Worm (Caenorhabditis elegans) whole organism, L2 larva: ENCODE measurements around the gene ZK1248.20.

Source experiments
- ZK546.5 ChIP-seq: sonication (generic microtip); optimal IDR thresholded peaks from 2 replicates; lab custom pipeline; 2017; ENCODE audit warnings: missing biosample characterization, missing genetic modification characterization
- alr-1 ChIP-seq: fragments of 150-350 bp; optimal IDR thresholded peaks from 2 replicates; lab custom pipeline; 2014; ENCODE audit warnings: missing biosample characterization, missing genetic modification characterization
- aly-2 ChIP-seq: fragments of 150-350 bp; optimal IDR thresholded peaks from 2 replicates; lab custom pipeline; 2014; ENCODE audit warnings: missing biosample characterization, missing genetic modification characterization
- ama-1 ChIP-seq: fragments of 150-350 bp; optimal IDR thresholded peaks from 2 replicates; lab custom pipeline; 2018; ENCODE audit warnings: inconsistent platforms
- blmp-1 ChIP-seq: sonication (generic microtip); optimal IDR thresholded peaks from 2 replicates; lab custom pipeline; 2017; ENCODE audit warnings: missing genetic modification characterization, mild to moderate bottlenecking, missing compliant biosample characterization, antibody characterized with exemption, moderate library complexity; ENCODE audit not compliant: insufficient read depth
- ceh-16 ChIP-seq: fragments of 150-350 bp; optimal IDR thresholded peaks from 2 replicates; lab custom pipeline; 2014; ENCODE audit warnings: missing biosample characterization, missing genetic modification characterization
- ceh-82 ChIP-seq: fragments of 150-350 bp; optimal IDR thresholded peaks from 2 replicates; lab custom pipeline; 2014; ENCODE audit warnings: missing biosample characterization, missing genetic modification characterization
- crh-2 ChIP-seq: sonication (generic microtip); optimal IDR thresholded peaks from 2 replicates; lab custom pipeline; 2017; ENCODE audit warnings: missing biosample characterization, missing genetic modification characterization
- dmd-4 ChIP-seq: sonication (generic microtip); optimal IDR thresholded peaks from 2 replicates; lab custom pipeline; 2017; ENCODE audit warnings: missing biosample characterization, missing genetic modification characterization
- elt-3 ChIP-seq: sonication (generic microtip); optimal IDR thresholded peaks from 2 replicates; lab custom pipeline; 2017; ENCODE audit warnings: missing biosample characterization, missing genetic modification characterization
- fos-1 ChIP-seq: fragments of 150-350 bp; optimal IDR thresholded peaks from 2 replicates; lab custom pipeline; 2014; ENCODE audit warnings: missing biosample characterization, missing genetic modification characterization
- gmeb-1 ChIP-seq: fragments of 150-350 bp; optimal IDR thresholded peaks from 2 replicates; lab custom pipeline; 2014; ENCODE audit warnings: missing biosample characterization, missing genetic modification characterization
- lin-11 ChIP-seq: fragments of 150-350 bp; sonication (generic microtip); optimal IDR thresholded peaks from 2 replicates; lab custom pipeline; 2014; ENCODE audit warnings: missing biosample characterization, missing genetic modification characterization, inconsistent platforms, mixed read lengths
- lin-13 ChIP-seq: fragments of 150-350 bp; optimal IDR thresholded peaks from 2 replicates; lab custom pipeline; 2014; ENCODE audit warnings: missing biosample characterization, missing genetic modification reagents, missing genetic modification characterization
- lin-39 ChIP-seq: fragments of 150-350 bp; optimal IDR thresholded peaks from 2 replicates; lab custom pipeline; 2014; ENCODE audit warnings: missing biosample characterization, missing genetic modification reagents, missing genetic modification characterization
- lsy-2 ChIP-seq, 2 experiments: fragments of 150-350 bp in 1 of 2; sonication (generic microtip) in 1 of 2; optimal IDR thresholded peaks; 2 replicates each; lab custom pipeline; 2014 to 2017; ENCODE audit warnings: missing biosample characterization in 2 of 2, missing genetic modification characterization in 2 of 2
- mab-5 ChIP-seq: fragments of 150-350 bp; optimal IDR thresholded peaks from 2 replicates; lab custom pipeline; 2014; ENCODE audit warnings: missing biosample characterization, missing genetic modification characterization
- mbf-1 ChIP-seq: sonication (generic microtip); optimal IDR thresholded peaks from 2 replicates; lab custom pipeline; 2017; ENCODE audit warnings: missing biosample characterization, missing genetic modification characterization
- nhr-11 ChIP-seq: fragments of 150-350 bp; optimal IDR thresholded peaks from 2 replicates; lab custom pipeline; 2014; ENCODE audit warnings: missing biosample characterization, missing genetic modification characterization
- nhr-12 ChIP-seq: fragments of 150-350 bp; optimal IDR thresholded peaks from 2 replicates; lab custom pipeline; 2014; ENCODE audit warnings: missing biosample characterization, missing genetic modification characterization
- nhr-129 ChIP-seq: fragments of 150-350 bp; optimal IDR thresholded peaks from 2 replicates; lab custom pipeline; 2014; ENCODE audit warnings: missing biosample characterization, missing genetic modification characterization
- nhr-21 ChIP-seq: fragments of 150-350 bp; optimal IDR thresholded peaks from 2 replicates; lab custom pipeline; 2014; ENCODE audit warnings: missing biosample characterization, missing genetic modification characterization
- nhr-237 ChIP-seq: fragments of 150-350 bp; optimal IDR thresholded peaks from 2 replicates; lab custom pipeline; 2014; ENCODE audit warnings: missing biosample characterization, missing genetic modification characterization
- nhr-25 ChIP-seq: fragments of 150-350 bp; sonication (generic microtip); optimal IDR thresholded peaks from 3 replicates; lab custom pipeline; 2014; ENCODE audit warnings: missing biosample characterization, missing genetic modification characterization
- nhr-6 ChIP-seq: fragments of 150-350 bp; optimal IDR thresholded peaks from 2 replicates; lab custom pipeline; 2014; ENCODE audit warnings: missing biosample characterization, missing genetic modification characterization
- nhr-77 ChIP-seq: fragments of 150-350 bp; optimal IDR thresholded peaks from 2 replicates; lab custom pipeline; 2014; ENCODE audit warnings: missing biosample characterization, missing genetic modification characterization
- sem-4 ChIP-seq: fragments of 150-350 bp; optimal IDR thresholded peaks from 2 replicates; lab custom pipeline; 2014; ENCODE audit warnings: missing biosample characterization, missing genetic modification reagents, missing genetic modification characterization
- skn-1 ChIP-seq: sonication (generic microtip); optimal IDR thresholded peaks from 2 replicates; lab custom pipeline; 2017; ENCODE audit warnings: missing biosample characterization, missing genetic modification characterization
- sma-3 ChIP-seq: sonication (generic microtip); optimal IDR thresholded peaks from 2 replicates; lab custom pipeline; 2016; ENCODE audit warnings: missing genetic modification reagents, missing genetic modification characterization, missing compliant biosample characterization
- unc-39 ChIP-seq: fragments of 150-350 bp; optimal IDR thresholded peaks from 2 replicates; lab custom pipeline; 2014; ENCODE audit warnings: missing biosample characterization, missing genetic modification characterization
- unc-55 ChIP-seq: fragments of 150-350 bp; sonication (generic microtip); optimal IDR thresholded peaks from 3 replicates; lab custom pipeline; 2014; ENCODE audit warnings: missing biosample characterization, missing genetic modification reagents, missing genetic modification characterization
- zag-1 ChIP-seq: fragments of 150-350 bp; optimal IDR thresholded peaks from 2 replicates; lab custom pipeline; 2014; ENCODE audit warnings: missing biosample characterization, missing genetic modification characterization
- ztf-4 ChIP-seq: fragments of 150-350 bp; optimal IDR thresholded peaks from 2 replicates; lab custom pipeline; 2014; ENCODE audit warnings: missing biosample characterization, missing genetic modification characterization

The ZK1248.20 gene

DNA sequence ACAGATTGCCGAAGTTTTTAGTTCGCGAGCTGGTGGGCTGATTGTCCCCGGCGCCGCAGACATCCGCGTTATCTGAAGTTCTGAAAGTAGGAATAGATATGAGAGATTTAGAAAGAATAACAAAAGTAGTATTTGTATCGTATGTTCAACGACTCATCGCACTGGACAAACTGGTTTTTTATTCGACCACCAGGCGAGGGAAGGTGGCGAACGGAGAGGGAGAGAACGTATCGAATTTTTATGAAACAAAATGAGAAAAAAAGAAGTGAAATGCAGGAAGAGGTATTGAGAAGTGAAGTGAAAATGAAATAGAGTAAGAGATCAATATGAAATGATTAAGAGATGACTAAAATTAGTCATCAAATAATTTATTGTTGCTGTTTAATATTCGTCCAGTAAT, 10.9 kb downstream of the ZK1248.20 start, which contains the start of gene tbc-2:
TSS of gene tbc-2 (minus strand) at position 80 of the 400 bp plus-strand sequence.
- peak; percentile 26 for TF ChIP-seq blmp-1 (tag; lab: Kevin White, UChicago)
- TF ChIP-seq nhr-11 (tag; lab: Kevin White, UChicago), result no peak
- peak; percentile 8 for TF ChIP-seq sma-3 (GFP tag; lab: Kevin White, UChicago)
- no peak for TF ChIP-seq nhr-12 (tag; lab: Kevin White, UChicago)

DNA sequence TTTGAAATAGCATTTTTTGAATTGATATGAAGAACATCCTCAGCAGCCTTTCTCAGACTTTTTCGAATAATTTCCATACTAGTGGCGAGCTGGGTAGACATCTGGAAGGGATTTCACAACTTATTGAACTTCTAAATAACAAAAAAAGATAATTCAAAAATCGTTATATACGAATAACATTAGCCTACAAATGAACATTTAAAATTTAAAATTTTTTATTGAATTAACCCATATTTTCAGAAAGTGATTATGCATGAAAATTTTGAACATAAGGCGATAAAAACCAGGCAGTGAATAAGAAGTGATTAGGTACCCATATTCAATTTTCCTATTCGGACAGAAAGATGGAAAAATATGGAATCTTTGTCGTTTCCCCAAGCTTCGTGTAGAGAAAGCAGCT, 12.0 kb downstream of the ZK1248.20 start, which contains the start of gene ZK1248.11:
TSS of gene ZK1248.11 (minus strand) at position 101 of the 400 bp plus-strand sequence.
- no peak for TF ChIP-seq unc-55 (GFP tag; lab: Kevin White, UChicago)
- no peak for TF ChIP-seq crh-2
- no peak for TF ChIP-seq zag-1 (tag; lab: Kevin White, UChicago)
- TF ChIP-seq lsy-2 (tag; optimal IDR thresholded peaks at IDR 0.05; lab: Kevin White, UChicago), result no peak
- no peak for TF ChIP-seq gmeb-1 (tag; lab: Kevin White, UChicago)
- no peak for TF ChIP-seq lin-11 (tag; lab: Kevin White, UChicago)
- TF ChIP-seq ama-1 (lab: Kevin White, UChicago), result no peak
- no peak for TF ChIP-seq ZK546.5
- no peak for TF ChIP-seq sma-3 (GFP tag; lab: Kevin White, UChicago)
- TF ChIP-seq sem-4, result no peak
- TF ChIP-seq mab-5 (tag; lab: Kevin White, UChicago), result no peak
- no peak for TF ChIP-seq nhr-6 (tag; lab: Kevin White, UChicago)
- TF ChIP-seq unc-39 (tag; lab: Kevin White, UChicago), result no peak
- TF ChIP-seq nhr-77 (tag; lab: Kevin White, UChicago), result no peak

DNA sequence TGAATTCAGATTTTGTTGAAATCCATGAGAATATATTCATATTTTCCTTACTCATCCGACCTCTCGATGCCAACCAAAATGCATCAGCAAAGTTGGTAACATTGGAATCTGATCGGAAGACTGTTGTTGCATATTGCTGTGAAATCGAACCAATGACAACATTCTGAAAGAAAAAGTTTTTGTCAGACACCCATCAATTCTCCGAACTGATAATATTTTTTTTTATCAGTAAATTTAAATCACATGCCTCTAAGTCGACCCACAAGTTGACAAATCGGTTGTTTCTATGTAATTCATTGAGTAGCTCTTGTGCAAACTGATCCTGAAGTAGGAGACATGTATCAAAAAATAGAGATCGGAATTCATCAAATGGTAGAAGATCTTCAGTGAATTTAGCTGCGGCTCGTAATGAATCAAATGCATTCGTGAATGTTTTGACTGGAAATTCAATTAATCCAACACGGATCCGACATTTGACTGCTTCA, 13.5 kb downstream of the ZK1248.20 start, which contains the start of gene col-74:
TSS of gene col-74 (plus strand) at position 435 of the 485 bp plus-strand sequence.
- TF ChIP-seq nhr-25 (tag; lab: Kevin White, UChicago) (no peak), nhr-6 (tag; lab: Kevin White, UChicago) (no peak), fos-1 (tag; lab: Kevin White, UChicago) (peak; percentile 47)

DNA sequence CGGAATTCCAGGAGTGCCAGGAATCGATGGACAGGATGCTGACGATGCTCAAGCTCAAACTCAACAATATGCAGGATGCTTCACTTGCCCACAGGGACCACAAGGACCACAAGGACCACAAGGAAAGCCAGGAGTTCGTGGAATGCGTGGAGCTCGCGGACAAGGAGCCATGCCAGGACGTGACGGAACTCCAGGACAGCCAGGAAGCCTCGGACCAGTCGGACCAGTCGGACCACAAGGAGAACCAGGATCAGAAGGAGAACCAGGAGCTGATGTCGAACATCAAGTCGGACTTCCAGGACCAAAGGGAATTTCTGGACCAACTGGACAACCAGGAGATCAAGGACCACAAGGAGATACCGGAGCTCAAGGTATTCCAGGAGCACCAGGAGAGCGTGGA, 14.9 kb downstream of the ZK1248.20 start:
- TF ChIP-seq nhr-129 (tag; lab: Kevin White, UChicago) (no peak), nhr-21 (tag; lab: Kevin White, UChicago) (no peak), dmd-4 (tag; lab: Kevin White, UChicago) (no peak), ZK546.5 (no peak), lsy-2 (tag; optimal IDR thresholded peaks at IDR 0.05; lab: Kevin White, UChicago) (no peak), skn-1 (tag; lab: Kevin White, UChicago) (no peak), mbf-1 (tag; lab: Kevin White, UChicago) (no peak), lin-39 (tag; lab: Kevin White, UChicago) (no peak), nhr-12 (tag; lab: Kevin White, UChicago) (no peak), lin-13 (GFP tag; lab: Kevin White, UChicago) (no peak), mab-5 (tag; lab: Kevin White, UChicago) (no peak), nhr-77 (tag; lab: Kevin White, UChicago) (no peak)

DNA sequence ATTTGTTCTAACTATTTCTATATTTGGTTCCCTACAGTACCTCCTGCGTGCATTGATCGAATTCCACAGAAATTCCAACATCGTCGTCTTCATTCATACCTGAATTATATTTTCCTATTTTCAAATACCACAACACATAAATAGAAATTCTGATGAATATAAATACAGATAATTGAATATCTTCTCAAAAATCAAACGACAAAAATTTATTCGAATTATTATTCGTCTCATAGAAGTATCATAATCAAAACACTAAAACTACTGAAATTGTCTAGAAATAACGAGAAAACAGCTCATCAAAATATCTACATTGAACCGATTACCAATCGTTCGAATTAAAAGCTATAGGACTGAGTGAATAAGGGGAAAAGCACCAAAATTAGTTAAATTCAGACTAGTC, 16.7 kb downstream of the ZK1248.20 start, which contains the start of gene gtap-1:
TSS of gene gtap-1 (minus strand) at position 101 of the 400 bp plus-strand sequence.
- TF ChIP-seq fos-1 (tag; lab: Kevin White, UChicago), result no peak

DNA sequence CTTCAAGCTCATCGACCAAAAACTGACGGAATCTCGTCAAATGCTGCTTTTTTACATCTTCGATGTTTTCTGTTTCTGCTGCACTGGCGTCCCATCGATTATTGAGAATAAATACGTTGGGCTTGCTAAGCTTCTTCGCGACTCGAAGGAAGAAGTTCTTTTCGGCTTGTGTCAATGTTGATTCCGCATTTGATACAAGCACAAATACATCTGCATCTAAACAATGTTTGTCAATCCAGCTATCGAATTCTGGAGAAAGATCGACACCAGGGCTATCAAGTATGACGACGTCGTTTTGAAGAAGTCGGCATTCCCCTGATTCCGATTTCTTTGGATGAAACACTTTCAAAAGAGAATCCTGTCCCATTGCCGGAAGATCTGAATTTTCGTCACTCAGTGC, 18.7 kb downstream of the ZK1248.20 start:
- no peak for TF ChIP-seq ceh-82 (tag; lab: Kevin White, UChicago)
- TF ChIP-seq nhr-77 (tag; lab: Kevin White, UChicago), result no peak
- TF ChIP-seq ztf-4 (tag; lab: Kevin White, UChicago), result no peak
- TF ChIP-seq lin-11 (tag; lab: Kevin White, UChicago), result no peak
- no peak for TF ChIP-seq unc-55 (GFP tag; lab: Kevin White, UChicago)
- no peak for TF ChIP-seq nhr-21 (tag; lab: Kevin White, UChicago)
- TF ChIP-seq nhr-11 (tag; lab: Kevin White, UChicago), result no peak
- no peak for TF ChIP-seq crh-2
- TF ChIP-seq aly-2 (tag; lab: Kevin White, UChicago), result no peak
- no peak for TF ChIP-seq elt-3 (tag; lab: Kevin White, UChicago)
- no peak for TF ChIP-seq nhr-237 (tag; lab: Kevin White, UChicago)
- no peak for TF ChIP-seq alr-1 (tag; lab: Kevin White, UChicago)
- TF ChIP-seq nhr-12 (tag; lab: Kevin White, UChicago), result no peak
- no peak for TF ChIP-seq ceh-16 (tag; lab: Kevin White, UChicago)
- TF ChIP-seq nhr-6 (tag; lab: Kevin White, UChicago), result no peak
- TF ChIP-seq nhr-129 (tag; lab: Kevin White, UChicago), result no peak
- TF ChIP-seq, all 48 proteins: peak for 0
